Fruit fly (Drosophila melanogaster) S2 (cell line): Measurements from ENCODE around the gene Zwilch.

Experiments
- CG8478 ChIP-seq: fragments of >200 bp; optimal IDR thresholded peaks from 2 replicates; lab custom pipeline; 2018
- CTCF ChIP-seq, 2 experiments: fragments of >200 bp; optimal IDR thresholded peaks; 2 replicates each; lab custom pipeline; 2018

DNA sequence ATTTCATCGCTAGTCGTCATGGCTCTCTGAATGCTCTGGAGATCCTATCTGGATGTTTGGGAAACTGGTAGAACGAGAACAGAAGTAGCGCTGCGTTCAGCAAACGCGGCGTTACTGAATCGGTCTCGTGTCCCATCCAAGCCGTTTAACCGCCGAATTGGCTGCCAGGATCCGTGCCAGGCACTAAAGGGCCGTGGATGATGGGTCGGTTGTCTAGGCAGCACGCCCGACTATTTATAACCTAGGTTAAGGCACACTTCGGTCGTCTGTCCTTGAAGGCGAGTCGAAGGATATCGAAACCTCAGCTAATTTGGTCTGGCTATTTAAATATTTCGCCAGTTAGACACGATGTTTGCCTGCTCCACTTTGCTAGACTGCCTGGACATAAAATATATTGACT lies 22.1 kb upstream of the Zwilch start, which contains the start of gene CG15564:
- TF ChIP-seq CG8478 (lab: Kevin White, UChicago): no peak
- no peak for TF ChIP-seq CTCF (optimal IDR thresholded peaks at IDR 0.05; lab: Kevin White, UChicago)
